Worm (Caenorhabditis elegans) whole organism, early embryonic: ENCODE results near the gene eor-1.

Experiments used
- ama-1 ChIP-seq: fragments of 150-350 bp; optimal IDR thresholded peaks from 2 replicates; lab custom pipeline; 2014
- ceh-13 ChIP-seq: fragments of 200-800 bp; sonication (Bioruptor generic); optimal IDR thresholded peaks from 2 replicates; lab custom pipeline; 2018; ENCODE audit warnings: mild to moderate bottlenecking, missing genetic modification characterization, missing compliant biosample characterization
- hmg-4 ChIP-seq: fragments of 200-800 bp; sonication (Bioruptor generic); optimal IDR thresholded peaks from 2 replicates; lab custom pipeline; 2018; ENCODE audit warnings: mild to moderate bottlenecking, missing genetic modification characterization, missing compliant biosample characterization
- pes-1 ChIP-seq: fragments of 200-800 bp; sonication (Bioruptor generic); IDR thresholded peaks from 2 replicates; pipeline ENCODE4 v1.3.6; 2022; ENCODE audit warnings: missing genetic modification reagents, missing genetic modification characterization, missing compliant biosample characterization
- scrt-1 ChIP-seq: fragments of 200-800 bp; sonication (Bioruptor generic); IDR thresholded peaks from 2 replicates; pipeline ENCODE4 v1.3.6; 2022; ENCODE audit warnings: missing genetic modification characterization, missing compliant biosample characterization
- sea-1 ChIP-seq: fragments of 200-800 bp; sonication (Bioruptor generic); conservative IDR thresholded peaks from 2 replicates; pipeline ENCODE4 v1.3.6; 2022; ENCODE audit warnings: missing genetic modification characterization, missing compliant biosample characterization

DNA sequence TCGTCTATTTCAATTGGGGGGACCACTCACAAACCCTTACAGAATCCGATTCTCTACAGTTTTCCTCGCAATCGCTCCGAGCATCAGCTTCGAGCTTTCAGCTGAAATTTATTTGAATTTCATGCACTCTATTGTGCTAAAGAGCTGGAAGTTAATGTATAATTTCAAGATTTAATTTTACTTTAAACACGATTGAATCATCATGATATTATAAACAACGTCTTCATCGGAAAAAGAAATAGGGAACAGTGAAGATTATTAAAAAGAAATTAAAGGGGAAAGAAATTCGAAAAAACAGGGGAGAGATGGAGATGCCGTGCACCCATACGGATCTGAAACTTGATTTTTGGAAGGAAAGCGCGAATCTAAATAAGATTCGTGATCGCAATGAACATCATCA, 54.8 kb downstream of the eor-1 start, which contains the start of gene hoe-1:
- no peak for TF ChIP-seq ama-1 (lab: Kevin White, UChicago)
- TF ChIP-seq ceh-13 (GFP tag; lab: Kevin White, UChicago), result no peak
- TF ChIP-seq scrt-1 (GFP tag; lab: Robert Waterston, UW), result no peak
- TF ChIP-seq pes-1 (GFP tag; lab: Robert Waterston, UW), result no peak
- no peak for TF ChIP-seq hmg-4 (GFP tag; lab: Kevin White, UChicago)
- no peak for TF ChIP-seq sea-1 (GFP tag; lab: Robert Waterston, UW)
